Fruit fly (Drosophila melanogaster): Measurements from ENCODE around the gene CG9917.

CG9917 gene

DNA sequence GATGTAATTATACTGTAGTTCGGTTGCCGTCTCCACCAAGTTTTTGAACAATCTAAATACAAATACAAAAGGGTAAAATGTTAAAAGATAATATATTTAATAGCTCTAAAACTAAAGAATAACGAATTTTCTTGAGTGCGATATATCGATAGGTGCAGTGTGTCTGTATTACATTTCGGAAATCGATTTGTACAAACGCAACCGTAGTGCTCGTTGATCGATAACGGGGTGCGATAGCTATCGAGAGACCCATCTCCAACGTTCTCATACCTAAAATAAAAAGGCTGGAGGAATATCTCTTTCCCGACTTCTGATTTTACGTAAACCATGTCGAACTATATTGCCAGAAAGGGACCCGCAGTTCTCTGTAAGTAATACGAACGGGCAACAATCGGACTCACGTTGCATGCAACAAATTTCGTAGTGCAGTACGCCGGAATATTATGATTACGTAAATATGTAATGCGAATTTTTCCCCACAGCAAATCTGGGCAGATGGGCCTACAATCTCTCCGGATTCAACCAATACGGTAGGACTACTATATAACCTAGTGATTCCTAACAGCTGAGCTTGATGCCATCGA is 36.9 kb downstream of the CG9917 start, which contains the start of gene UQCR-14 (continued):
- TF ChIP-seq CG9817 (tag; optimal IDR thresholded peaks at IDR 0.05) = no peak
- peak; percentile 98 for TF ChIP-seq Opbp (GFP tag; IDR thresholded peaks at IDR 0.05; ENCODE audit: partially characterized antibody)
- TF ChIP-seq maf-S (GFP tag; optimal IDR thresholded peaks at IDR 0.05) = no peak
- peak; percentile 28 for TF ChIP-seq Sin3A (optimal IDR thresholded peaks at IDR 0.05)
- no peak for TF ChIP-seq en (GFP tag; optimal IDR thresholded peaks at IDR 0.05)
- no peak for TF ChIP-seq sc (optimal IDR thresholded peaks at IDR 0.05)
- no peak for TF ChIP-seq sc (GFP tag; optimal IDR thresholded peaks at IDR 0.05)
- 0 out of 2 replicates have a peak, but pooled peaks have one; percentile 27 for TF ChIP-seq ranshi (GFP tag; IDR thresholded peaks at IDR 0.05)
- no peak for TF ChIP-seq D (optimal IDR thresholded peaks at IDR 0.05)
- TF ChIP-seq D (GFP tag; optimal IDR thresholded peaks at IDR 0.05) = no peak
- peak; percentile 59 for TF ChIP-seq Dp (GFP tag; optimal IDR thresholded peaks at IDR 0.05)
- TF ChIP-seq ham (GFP tag; IDR thresholded peaks at IDR 0.05) = no peak
- TF ChIP-seq pita (GFP tag; optimal IDR thresholded peaks at IDR 0.05) = no peak
- TF ChIP-seq Vsx1 (GFP tag; optimal IDR thresholded peaks at IDR 0.05) = no peak
- no peak for TF ChIP-seq CG30431 (GFP tag; optimal IDR thresholded peaks at IDR 0.05)
- TF ChIP-seq unpg (GFP tag; optimal IDR thresholded peaks at IDR 0.05) = no peak
- TF ChIP-seq CG2889 (GFP tag; IDR thresholded peaks at IDR 0.05) = no peak
- peak; percentile 99 for TF ChIP-seq CG6791 (GFP tag; IDR thresholded peaks at IDR 0.05; ENCODE audit: partially characterized antibody)
- TF ChIP-seq Sry-δ (GFP tag; optimal IDR thresholded peaks at IDR 0.05) = peak; percentile 97
- peak; percentile 29 for TF ChIP-seq CG8290 (GFP tag; optimal IDR thresholded peaks at IDR 0.05)
- peak in 1 of 2 experiments; percentile 78 for TF ChIP-seq CG8290 (tag; optimal IDR thresholded peaks at IDR 0.05)
- TF ChIP-seq CG7372 (GFP tag; IDR thresholded peaks at IDR 0.05) = no peak
- TF ChIP-seq CG2116 (GFP tag; optimal IDR thresholded peaks at IDR 0.05) = peak; percentile 99
- no peak for TF ChIP-seq HLH3B (GFP tag; IDR thresholded peaks at IDR 0.05)
- no peak for TF ChIP-seq crol (GFP tag; IDR thresholded peaks at IDR 0.05)
- no peak for TF ChIP-seq CG43689 (GFP tag; IDR thresholded peaks at IDR 0.05)
- no peak for TF ChIP-seq jumu (GFP tag; optimal IDR thresholded peaks at IDR 0.05)
- no peak for TF ChIP-seq CG9727 (GFP tag; optimal IDR thresholded peaks at IDR 0.05)
- no peak for TF ChIP-seq ind (GFP tag; optimal IDR thresholded peaks at IDR 0.05)
- no peak for TF ChIP-seq CG4328 (GFP tag; optimal IDR thresholded peaks at IDR 0.05)
- TF ChIP-seq phol (tag; optimal IDR thresholded peaks at IDR 0.05) = peak; percentile 39
- TF ChIP-seq tx (GFP tag; optimal IDR thresholded peaks at IDR 0.05) = no peak
- TF ChIP-seq exex (tag; optimal IDR thresholded peaks at IDR 0.05) = no peak
- TF ChIP-seq CG18262 (tag; optimal IDR thresholded peaks at IDR 0.05) = peak; percentile 19
- no peak for TF ChIP-seq hth (optimal IDR thresholded peaks at IDR 0.05)
- no peak for TF ChIP-seq so (GFP tag; IDR thresholded peaks at IDR 0.05)
- TF ChIP-seq Mes4 (GFP tag; optimal IDR thresholded peaks at IDR 0.05) = no peak
- no peak for TF ChIP-seq CG2678 (tag; optimal IDR thresholded peaks at IDR 0.05)
- no peak for TF ChIP-seq Atf3 (GFP tag; optimal IDR thresholded peaks at IDR 0.05)
- TF ChIP-seq CG9797 (GFP tag; optimal IDR thresholded peaks at IDR 0.05) = peak; percentile 71
- peak; percentile 45; the same call in 1 of the 2 replicates for TF ChIP-seq slbo (GFP tag; IDR thresholded peaks at IDR 0.05)
- TF ChIP-seq CG15073 (GFP tag; optimal IDR thresholded peaks at IDR 0.05) = no peak
- TF ChIP-seq Oaz (GFP tag; IDR thresholded peaks at IDR 0.05) = no peak
- TF ChIP-seq insv (GFP tag; optimal IDR thresholded peaks at IDR 0.05) = peak in 1 of 2 experiments; percentile 2
- TF ChIP-seq grn (GFP tag; optimal IDR thresholded peaks at IDR 0.05) = peak; percentile 7
- TF ChIP-seq zfh1 (GFP tag; IDR thresholded peaks at IDR 0.05) = no peak
- no peak for TF ChIP-seq CG32772 (GFP tag; IDR thresholded peaks at IDR 0.05)
- TF ChIP-seq CG13287 (GFP tag; IDR thresholded peaks at IDR 0.05; ENCODE audit: partially characterized antibody) = peak; percentile 98
- no peak for TF ChIP-seq CG11560 (tag; IDR thresholded peaks at IDR 0.05)
- peak; percentile 99 for TF ChIP-seq Bgb (GFP tag; IDR thresholded peaks at IDR 0.05; ENCODE audit: partially characterized antibody)
- no peak for TF ChIP-seq Gsc (GFP tag; IDR thresholded peaks at IDR 0.05)
- peak; percentile 38 for TF ChIP-seq CG12769 (tag; optimal IDR thresholded peaks at IDR 0.05)
- no peak for TF ChIP-seq C15 (GFP tag; IDR thresholded peaks at IDR 0.05)
